Worm (Caenorhabditis elegans) whole organism, midembryonic: Measurements from ENCODE around the gene T10G3.2.

Source experiments
- flt-1 ChIP-seq: fragments of 200-800 bp; sonication (Bioruptor generic); IDR thresholded peaks from 2 replicates; pipeline ENCODE4 v1.3.6; 2022; ENCODE audit warnings: missing genetic modification characterization, missing compliant biosample characterization
- med-1 ChIP-seq: sonication (generic microtip); optimal IDR thresholded peaks from 2 replicates; lab custom pipeline; 2017; ENCODE audit warnings: missing genetic modification characterization, mild to moderate bottlenecking, missing compliant biosample characterization, antibody characterized with exemption, missing genetic modification reagents; ENCODE audit not compliant: insufficient read depth
- ref-1 ChIP-seq: fragments of 200-800 bp; sonication (Bioruptor generic); conservative IDR thresholded peaks from 2 replicates; pipeline ENCODE4 v1.3.6; 2022; ENCODE audit warnings: missing genetic modification reagents, missing genetic modification characterization, missing compliant biosample characterization
- tab-1 ChIP-seq: fragments of 200-800 bp; sonication (Bioruptor generic); IDR thresholded peaks from 2 replicates; pipeline ENCODE4 v1.3.6; 2022; ENCODE audit warnings: missing genetic modification characterization, missing compliant biosample characterization
- ztf-29 ChIP-seq: fragments of 200-800 bp; sonication (Bioruptor generic); IDR thresholded peaks from 2 replicates; pipeline ENCODE4 v1.3.6; 2022; ENCODE audit warnings: missing genetic modification reagents, missing genetic modification characterization, missing compliant biosample characterization

- TF ChIP-seq ref-1 (GFP tag; lab: Robert Waterston, UW) (no peak), med-1 (GFP tag; lab: Kevin White, UChicago) (no peak), flt-1 (GFP tag; lab: Robert Waterston, UW) (no peak), ztf-29 (GFP tag; lab: Robert Waterston, UW) (no peak), tab-1 (GFP tag; lab: Robert Waterston, UW) (no peak)
Observed at ce11 chrV:13445229-13445949, 34.3 kb downstream of the T10G3.2 start, which contains the start of gene Y2H9A.4.
